Fruit fly (Drosophila melanogaster) whole organism, pupa: ENCODE results near the gene CG32641.

Experiments used
- CG10348 ChIP-seq: fragments of 200-800 bp; sonication (Bioruptor generic); IDR thresholded peaks from 2 replicates; pipeline ENCODE4 v1.3.6; 2022; ENCODE audit warnings: missing biosample characterization, missing genetic modification characterization
- CG12605 ChIP-seq: fragments of 200-800 bp; sonication (Bioruptor generic); IDR thresholded peaks from 2 replicates; pipeline ENCODE4 v1.3.6; 2022; ENCODE audit warnings: missing biosample characterization, missing genetic modification characterization
- CG4496 ChIP-seq: fragments of 200-800 bp; sonication (Bioruptor generic); IDR thresholded peaks from 3 replicates; pipeline ENCODE4 v1.3.6; 2022; ENCODE audit warnings: missing biosample characterization, missing genetic modification characterization
- D1 ChIP-seq: fragments of 200-800 bp; sonication (Bioruptor generic); optimal IDR thresholded peaks from 2 replicates; lab custom pipeline; 2018; ENCODE audit warnings: missing biosample characterization, mild to moderate bottlenecking, missing genetic modification characterization, moderate library complexity
- EcR ChIP-seq: fragments of 200-800 bp; sonication (Bioruptor generic); optimal IDR thresholded peaks from 3 replicates; lab custom pipeline; 2019; ENCODE audit warnings: missing biosample characterization, missing genetic modification characterization, mild to moderate bottlenecking, moderate library complexity, missing genetic modification reagents
- Pif1B ChIP-seq: fragments of 200-800 bp; sonication (Bioruptor generic); optimal IDR thresholded peaks from 3 replicates; lab custom pipeline; 2016; ENCODE audit warnings: missing biosample characterization, missing genetic modification characterization
- gl ChIP-seq: fragments of 200-800 bp; sonication (Bioruptor generic); optimal IDR thresholded peaks from 2 replicates; lab custom pipeline; 2018; ENCODE audit warnings: missing biosample characterization, mild to moderate bottlenecking, missing genetic modification characterization

- no peak for TF ChIP-seq CG12605 (GFP tag; lab: Robert Waterston, UW)
- no peak for TF ChIP-seq D1 (tag; lab: Kevin White, UChicago)
- TF ChIP-seq Pif1B (GFP tag; lab: Kevin White, UChicago), result no peak
- no peak for TF ChIP-seq EcR (GFP tag; lab: Kevin White, UChicago)
- no peak for TF ChIP-seq CG10348
- no peak for TF ChIP-seq CG4496 (GFP tag; lab: Robert Waterston, UW)
- TF ChIP-seq gl, result no peak
These were observed 36.1 kb downstream of the CG32641 start for dm6 chrX:13220418-13220817.
